Fruit fly (Drosophila melanogaster): ENCODE measurements around the gene CG14259.

CG14259 gene

dm6 chr3R:27111784-27112602 lies 17.7 kb downstream of the CG14259 start, which contains the start of the genes gb and CG5815 (continued):
- TF ChIP-seq btn (GFP tag; optimal IDR thresholded peaks at IDR 0.05) (peak; percentile 26), z (GFP tag; IDR thresholded peaks at IDR 0.05) (no peak; the same call in 1 of the 3 replicates), CG12659 (GFP tag; optimal IDR thresholded peaks at IDR 0.05) (peak; percentile 96), CG8478 (optimal IDR thresholded peaks at IDR 0.05) (no peak), CG18764 (GFP tag; optimal IDR thresholded peaks at IDR 0.05) (peak; percentile 85), TFAM (GFP tag; optimal IDR thresholded peaks at IDR 0.05) (peak; percentile 50), CG14860 (GFP tag; IDR thresholded peaks at IDR 0.05; ENCODE audit: partially characterized antibody) (peak; percentile 97), sens-2 (GFP tag; IDR thresholded peaks at IDR 0.05) (peak; percentile 73; the same call in 1 of the 2 replicates), repo (GFP tag; optimal IDR thresholded peaks at IDR 0.05) (no peak), CG10543 (GFP tag; optimal IDR thresholded peaks at IDR 0.05) (peak; percentile 90), PHDP (tag; optimal IDR thresholded peaks at IDR 0.05) (peak; percentile 92), CG11085 (GFP tag; IDR thresholded peaks at IDR 0.05) (peak; percentile 90), MTF-1 (GFP tag; optimal IDR thresholded peaks at IDR 0.05; ENCODE audit: borderline replicate concordance) (peak; percentile 75), pfk (GFP tag; optimal IDR thresholded peaks at IDR 0.05) (peak; percentile 17), CG11696 (GFP tag; IDR thresholded peaks at IDR 0.05) (peak; percentile 77), Drgx (GFP tag; IDR thresholded peaks at IDR 0.05) (peak; percentile 91), Lim3 (GFP tag; IDR thresholded peaks at IDR 0.05) (peak; percentile 60; the same call in 1 of the 2 replicates), lov (optimal IDR thresholded peaks at IDR 0.05) (no peak), lov (GFP tag; IDR thresholded peaks at IDR 0.05) (peak; percentile 20; the same call in 1 of the 3 replicates), Sox102F (GFP tag; optimal IDR thresholded peaks at IDR 0.05) (peak; percentile 92), tio (GFP tag; optimal IDR thresholded peaks at IDR 0.05) (peak; percentile 88), Eip74EF (GFP tag; optimal IDR thresholded peaks at IDR 0.05) (no peak), CG6175 (GFP tag; IDR thresholded peaks at IDR 0.05) (peak; percentile 86; the same call in 2 of the 3 replicates), Doc2 (GFP tag; IDR thresholded peaks at IDR 0.05) (no peak), CG1024 (GFP tag; IDR thresholded peaks at IDR 0.05) (peak; percentile 70; the same call in 1 of the 2 replicates), CG5245 (GFP tag; optimal IDR thresholded peaks at IDR 0.05) (peak; percentile 86), CG17385 (GFP tag; optimal IDR thresholded peaks at IDR 0.05) (peak; percentile 91), croc (GFP tag; conservative IDR thresholded peaks at IDR 0.05) (peak; percentile 79), esg (GFP tag; conservative IDR thresholded peaks at IDR 0.05) (peak; percentile 87), CG13424 (tag; optimal IDR thresholded peaks at IDR 0.05) (peak; percentile 93), NK7.1 (GFP tag; optimal IDR thresholded peaks at IDR 0.05) (peak; percentile 70), mam (GFP tag; optimal IDR thresholded peaks at IDR 0.05) (peak; percentile 84), CG30020 (tag; optimal IDR thresholded peaks at IDR 0.05) (peak; percentile 71), Max (GFP tag; optimal IDR thresholded peaks at IDR 0.05) (peak; percentile 96), B-H2 (GFP tag; optimal IDR thresholded peaks at IDR 0.05) (peak; percentile 90), bowl (GFP tag; IDR thresholded peaks at IDR 0.05) (peak; percentile 73), unpg (GFP tag; optimal IDR thresholded peaks at IDR 0.05) (peak; percentile 89), CG2889 (GFP tag; IDR thresholded peaks at IDR 0.05) (peak; percentile 85), bigmax (GFP tag; optimal IDR thresholded peaks at IDR 0.05) (no peak), CG1647 (GFP tag; optimal IDR thresholded peaks at IDR 0.05) (peak; percentile 91), vfl (GFP tag; optimal IDR thresholded peaks at IDR 0.05) (peak; percentile 91), disco-r (GFP tag; optimal IDR thresholded peaks at IDR 0.05) (peak; percentile 38), CG33213 (GFP tag; optimal IDR thresholded peaks at IDR 0.05) (peak; percentile 88), mirr (GFP tag; optimal IDR thresholded peaks at IDR 0.05) (peak; percentile 64), hth (optimal IDR thresholded peaks at IDR 0.05) (no peak), CG15269 (tag; optimal IDR thresholded peaks at IDR 0.05) (peak; percentile 89), sc (optimal IDR thresholded peaks at IDR 0.05) (no peak), sc (GFP tag; optimal IDR thresholded peaks at IDR 0.05) (peak; percentile 76), CG12391 (tag; optimal IDR thresholded peaks at IDR 0.05) (peak; percentile 94), ranshi (GFP tag; IDR thresholded peaks at IDR 0.05) (peak; percentile 89)
